Worm (Caenorhabditis elegans) whole organism, young adult: ENCODE data around the gene C36C5.12.

Experiments used
- F33H1.4 ChIP-seq: fragments of 200-800 bp; sonication (Bioruptor generic); IDR thresholded peaks from 2 replicates; pipeline ENCODE4 v1.3.6; 2022; ENCODE audit warnings: missing genetic modification reagents, missing genetic modification characterization, missing compliant biosample characterization
- F49E8.2 ChIP-seq: sonication (generic microtip); optimal IDR thresholded peaks from 3 replicates; lab custom pipeline; 2017; ENCODE audit warnings: missing genetic modification characterization, mild to moderate bottlenecking, missing compliant biosample characterization, antibody characterized with exemption, moderate library complexity; ENCODE audit not compliant: insufficient read depth
- F57C9.4 ChIP-seq: sonication (generic microtip); optimal IDR thresholded peaks from 2 replicates; lab custom pipeline; 2017; ENCODE audit warnings: mild to moderate bottlenecking, missing genetic modification characterization, missing compliant biosample characterization
- K11D2.4 ChIP-seq: fragments of 200-800 bp; sonication (Bioruptor generic); IDR thresholded peaks from 2 replicates; pipeline ENCODE4 v1.3.6; 2022; ENCODE audit warnings: missing genetic modification reagents, missing genetic modification characterization, missing compliant biosample characterization
- ama-1 ChIP-seq, 3 experiments: fragments of 150-350 bp in 1 of 3; sonication (generic microtip) in 2 of 3; optimal IDR thresholded peaks; 2 replicates each; lab custom pipeline; 2014 to 2018; ENCODE audit warnings: missing biosample characterization in 2 of 3, missing genetic modification characterization in 2 of 3, missing genetic modification reagents in 2 of 3
- ceh-27 ChIP-seq: fragments of 200-800 bp; sonication (Bioruptor generic); optimal IDR thresholded peaks from 2 replicates; lab custom pipeline; 2018; ENCODE audit warnings: mild to moderate bottlenecking, missing genetic modification characterization, moderate library complexity, missing compliant biosample characterization
- fkh-3 ChIP-seq: sonication (generic microtip); optimal IDR thresholded peaks from 2 replicates; lab custom pipeline; 2016; ENCODE audit warnings: mild to moderate bottlenecking, missing genetic modification characterization, missing compliant biosample characterization
- nhr-120 ChIP-seq: fragments of 200-800 bp; sonication (Bioruptor generic); IDR thresholded peaks from 2 replicates; pipeline ENCODE4 v1.3.6; 2022; ENCODE audit warnings: missing genetic modification characterization, missing compliant biosample characterization
- pbrm-1 ChIP-seq: fragments of 200-800 bp; sonication (Bioruptor generic); IDR thresholded peaks from 2 replicates; pipeline ENCODE4 v1.3.6; 2022; ENCODE audit warnings: missing genetic modification reagents, missing genetic modification characterization, missing compliant biosample characterization
- rcor-1 ChIP-seq: fragments of 200-800 bp; sonication (Bioruptor generic); IDR thresholded peaks from 2 replicates; pipeline ENCODE4 v1.3.6; 2022; ENCODE audit warnings: missing genetic modification reagents, missing genetic modification characterization, missing compliant biosample characterization
- snpc-3.4 ChIP-seq: sonication (generic microtip); optimal IDR thresholded peaks from 2 replicates; lab custom pipeline; 2017; ENCODE audit warnings: missing genetic modification characterization, mild to moderate bottlenecking, missing compliant biosample characterization, antibody characterized with exemption, moderate library complexity, missing genotype, missing genetic modification reagents
- snpc-4 ChIP-seq, 5 experiments: fragments of 150-350 bp in 1 of 5; sonication (generic microtip) in 4 of 5; optimal IDR thresholded peaks; 2 replicates each; lab custom pipeline; 2014 to 2018; ENCODE audit warnings: missing genetic modification characterization in 5 of 5, missing biosample characterization in 3 of 5, antibody characterized with exemption in 2 of 5, mild to moderate bottlenecking in 2 of 5, missing compliant biosample characterization in 2 of 5, missing genotype in 2 of 5, moderate library complexity in 2 of 5, missing genetic modification reagents in 1 of 5
- ztf-25 ChIP-seq: fragments of 200-800 bp; sonication (Bioruptor generic); IDR thresholded peaks from 2 replicates; pipeline ENCODE4 v1.3.6; 2022; ENCODE audit warnings: missing genetic modification reagents, missing genetic modification characterization, missing compliant biosample characterization

DNA sequence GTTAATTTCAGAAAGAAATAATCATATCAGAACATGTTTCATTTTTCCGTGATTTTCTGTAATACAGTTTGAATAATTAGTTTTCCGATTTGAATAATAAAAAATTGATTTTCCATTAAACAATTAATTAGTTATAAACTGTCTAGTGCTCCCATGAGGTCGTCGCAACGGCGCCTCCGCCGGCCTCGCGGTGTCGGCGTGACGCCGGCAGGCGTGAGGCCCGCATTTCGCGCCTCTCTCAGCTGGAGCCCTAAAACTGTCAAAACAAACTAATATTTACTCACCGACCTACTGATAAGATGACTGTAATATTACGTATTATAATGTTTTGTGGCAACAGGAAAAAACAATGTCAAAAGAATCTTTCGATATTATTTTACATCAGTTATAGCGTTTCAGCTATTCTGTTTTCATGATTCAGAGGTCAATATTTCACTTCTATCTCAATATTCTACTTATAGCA, 25.8 kb downstream of the C36C5.12 start, which contains the start of gene F02C9.2:
- TF ChIP-seq F49E8.2 (no peak), F57C9.4 (tag; lab: Kevin White, UChicago) (no peak), ceh-27 (GFP tag; lab: Kevin White, UChicago) (no peak), K11D2.4 (GFP tag; lab: Robert Waterston, UW) (no peak), fkh-3 (tag; lab: Kevin White, UChicago) (no peak), ama-1 (optimal IDR thresholded peaks at IDR 0.05; lab: Kevin White, UChicago) (no peak), ama-1 (GFP tag; optimal IDR thresholded peaks at IDR 0.05; lab: Kevin White, UChicago) (no peak), ztf-25 (GFP tag; lab: Robert Waterston, UW) (no peak), snpc-3.4 (no peak), nhr-120 (no peak), F33H1.4 (GFP tag; lab: Robert Waterston, UW) (no peak), rcor-1 (GFP tag; lab: Robert Waterston, UW) (no peak), pbrm-1 (GFP tag; lab: Robert Waterston, UW) (no peak), snpc-4 (GFP tag; optimal IDR thresholded peaks at IDR 0.05; lab: Kevin White, UChicago) (no peak), snpc-4 (tag; optimal IDR thresholded peaks at IDR 0.05; lab: Kevin White, UChicago) (no peak)
